Worm (Caenorhabditis elegans) whole organism, mixed stage, embryonic: ENCODE measurements around the gene snb-6.

Source experiments
- M03D4.4 ChIP-seq: sonication (generic microtip); optimal IDR thresholded peaks from 2 replicates; lab custom pipeline; 2017; ENCODE audit warnings: mild to moderate bottlenecking, missing genetic modification characterization, missing compliant biosample characterization
- bed-3 ChIP-seq: fragments of 200-800 bp; sonication (Bioruptor generic); optimal IDR thresholded peaks from 3 replicates; lab custom pipeline; 2018; ENCODE audit warnings: mild to moderate bottlenecking, missing genetic modification characterization, moderate library complexity, missing compliant biosample characterization
- ceh-39 ChIP-seq: fragments of 150-350 bp; optimal IDR thresholded peaks from 2 replicates; lab custom pipeline; 2014; ENCODE audit warnings: missing biosample characterization, missing genetic modification characterization
- ceh-83 ChIP-seq: fragments of 200-800 bp; sonication (Bioruptor generic); optimal IDR thresholded peaks from 2 replicates; lab custom pipeline; 2018; ENCODE audit warnings: mild to moderate bottlenecking, missing genetic modification characterization, missing compliant biosample characterization
- ces-1 ChIP-seq: fragments of 150-350 bp; optimal IDR thresholded peaks from 2 replicates; lab custom pipeline; 2014; ENCODE audit warnings: missing biosample characterization, missing genetic modification reagents, missing genetic modification characterization
- cnd-1 ChIP-seq: fragments of 200-800 bp; sonication (Bioruptor generic); optimal IDR thresholded peaks from 2 replicates; lab custom pipeline; 2018; ENCODE audit warnings: mild to moderate bottlenecking, missing genetic modification characterization, missing compliant biosample characterization
- drap-1 ChIP-seq: fragments of 200-800 bp; sonication (Bioruptor generic); optimal IDR thresholded peaks from 3 replicates; lab custom pipeline; 2018; ENCODE audit warnings: mild to moderate bottlenecking, missing genetic modification characterization, missing compliant biosample characterization
- elt-1 ChIP-seq: sonication (generic microtip); optimal IDR thresholded peaks from 2 replicates; lab custom pipeline; 2017; ENCODE audit warnings: missing genetic modification characterization, mild to moderate bottlenecking, missing compliant biosample characterization, antibody characterized with exemption, moderate library complexity, borderline replicate concordance; ENCODE audit not compliant: insufficient read depth
- elt-3 ChIP-seq: fragments of 150-350 bp; optimal IDR thresholded peaks from 2 replicates; lab custom pipeline; 2014; ENCODE audit warnings: missing biosample characterization, missing genetic modification characterization
- flh-1 ChIP-seq: fragments of 200-800 bp; sonication (Bioruptor generic); optimal IDR thresholded peaks from 2 replicates; lab custom pipeline; 2018; ENCODE audit warnings: mild to moderate bottlenecking, missing genetic modification characterization, moderate library complexity, missing compliant biosample characterization
- ham-2 ChIP-seq: fragments of 200-800 bp; sonication (Bioruptor generic); optimal IDR thresholded peaks from 2 replicates; lab custom pipeline; 2018; ENCODE audit warnings: mild to moderate bottlenecking, missing genetic modification characterization, missing compliant biosample characterization
- hlh-1 ChIP-seq: fragments of 150-350 bp; optimal IDR thresholded peaks from 2 replicates; lab custom pipeline; 2014; ENCODE audit warnings: missing biosample characterization, missing genetic modification reagents, missing genetic modification characterization
- lin-13 ChIP-seq: fragments of 150-350 bp; optimal IDR thresholded peaks from 2 replicates; lab custom pipeline; 2014; ENCODE audit warnings: missing biosample characterization, missing genetic modification characterization
- lin-32 ChIP-seq: fragments of 200-800 bp; sonication (Bioruptor generic); optimal IDR thresholded peaks from 2 replicates; lab custom pipeline; 2018; ENCODE audit warnings: mild to moderate bottlenecking, missing genetic modification characterization, missing compliant biosample characterization
- mep-1 ChIP-seq: fragments of 150-350 bp; optimal IDR thresholded peaks from 2 replicates; lab custom pipeline; 2017; ENCODE audit warnings: missing biosample characterization, missing genetic modification reagents, missing genetic modification characterization, inconsistent platforms
- mls-2 ChIP-seq: sonication (generic microtip); optimal IDR thresholded peaks from 2 replicates; lab custom pipeline; 2016; ENCODE audit warnings: mild to moderate bottlenecking, missing genetic modification characterization, moderate library complexity, missing compliant biosample characterization
- nhr-12 ChIP-seq: fragments of 150-350 bp; optimal IDR thresholded peaks from 2 replicates; lab custom pipeline; 2014; ENCODE audit warnings: missing biosample characterization, missing genetic modification characterization
- nhr-2 ChIP-seq: fragments of 150-350 bp; optimal IDR thresholded peaks from 2 replicates; lab custom pipeline; 2014; ENCODE audit warnings: missing biosample characterization, missing genetic modification characterization
- nhr-237 ChIP-seq: fragments of 150-350 bp; optimal IDR thresholded peaks from 2 replicates; lab custom pipeline; 2014; ENCODE audit warnings: missing biosample characterization, missing genetic modification characterization
- nhr-76 ChIP-seq: sonication (generic microtip); optimal IDR thresholded peaks from 2 replicates; lab custom pipeline; 2017; ENCODE audit warnings: missing biosample characterization, missing genetic modification characterization
- pha-4 ChIP-seq: fragments of 150-350 bp; optimal IDR thresholded peaks from 2 replicates; lab custom pipeline; 2018; ENCODE audit warnings: missing biosample characterization, missing genetic modification reagents, missing genetic modification characterization
- snpc-4 ChIP-seq: fragments of 150-350 bp; optimal IDR thresholded peaks from 2 replicates; lab custom pipeline; 2014; ENCODE audit warnings: missing biosample characterization, missing genetic modification characterization
- sptf-1 ChIP-seq: sonication (generic microtip); optimal IDR thresholded peaks from 2 replicates; lab custom pipeline; 2017; ENCODE audit warnings: mild to moderate bottlenecking, missing genetic modification characterization, moderate library complexity, missing compliant biosample characterization
- tbx-8 ChIP-seq: fragments of 200-800 bp; sonication (Bioruptor generic); optimal IDR thresholded peaks from 2 replicates; lab custom pipeline; 2018; ENCODE audit warnings: mild to moderate bottlenecking, missing genetic modification characterization, moderate library complexity, missing compliant biosample characterization
- unc-120 ChIP-seq: sonication (generic microtip); optimal IDR thresholded peaks from 2 replicates; lab custom pipeline; 2017; ENCODE audit warnings: missing genetic modification characterization, missing compliant biosample characterization; ENCODE audit not compliant: poor library complexity, severe bottlenecking
- unc-62 ChIP-seq: fragments of 150-350 bp; optimal IDR thresholded peaks from 2 replicates; lab custom pipeline; 2014; ENCODE audit warnings: missing biosample characterization, missing genetic modification reagents, missing genetic modification characterization
- zip-8 ChIP-seq: fragments of 150-350 bp; optimal IDR thresholded peaks from 2 replicates; lab custom pipeline; 2014; ENCODE audit warnings: missing biosample characterization, missing genetic modification characterization
- ztf-11 ChIP-seq: fragments of 150-350 bp; optimal IDR thresholded peaks from 2 replicates; lab custom pipeline; 2014; ENCODE audit warnings: missing biosample characterization, missing genetic modification characterization

Gene snb-6

ce11 chrII:8848984-8849383 is 10.5 kb downstream of the snb-6 start:
- no peak for TF ChIP-seq elt-3
- no peak for TF ChIP-seq unc-120 (tag; lab: Kevin White, UChicago)
- no peak for TF ChIP-seq hlh-1 (tag; lab: Kevin White, UChicago)
- no peak for TF ChIP-seq ztf-11
- TF ChIP-seq drap-1 (GFP tag; lab: Kevin White, UChicago): no peak
- no peak for TF ChIP-seq ces-1
- no peak for TF ChIP-seq sptf-1
- TF ChIP-seq mls-2 (tag; lab: Kevin White, UChicago): no peak
- TF ChIP-seq tbx-8 (GFP tag; lab: Kevin White, UChicago): no peak
- no peak for TF ChIP-seq nhr-237 (tag; lab: Kevin White, UChicago)

- TF ChIP-seq mls-2 (tag; lab: Kevin White, UChicago): no peak
- TF ChIP-seq bed-3: no peak
- no peak for TF ChIP-seq snpc-4 (tag; lab: Kevin White, UChicago)
- TF ChIP-seq hlh-1 (tag; lab: Kevin White, UChicago): no peak
- TF ChIP-seq elt-1 (tag; lab: Kevin White, UChicago): no peak
- no peak for TF ChIP-seq drap-1 (GFP tag; lab: Kevin White, UChicago)
- TF ChIP-seq unc-120 (tag; lab: Kevin White, UChicago): no peak
- TF ChIP-seq nhr-12 (tag; lab: Kevin White, UChicago): no peak
- TF ChIP-seq nhr-2 (tag; lab: Kevin White, UChicago): no peak
- no peak for TF ChIP-seq flh-1 (GFP tag; lab: Kevin White, UChicago)
- no peak for TF ChIP-seq ceh-83 (GFP tag; lab: Kevin White, UChicago)
- TF ChIP-seq unc-62: no peak
- no peak for TF ChIP-seq M03D4.4 (tag; lab: Kevin White, UChicago)
- no peak for TF ChIP-seq ceh-39 (tag; lab: Kevin White, UChicago)
- TF ChIP-seq nhr-76: no peak
Observed at ce11 chrII:8845932-8846331, 13.6 kb downstream of the snb-6 start.

DNA sequence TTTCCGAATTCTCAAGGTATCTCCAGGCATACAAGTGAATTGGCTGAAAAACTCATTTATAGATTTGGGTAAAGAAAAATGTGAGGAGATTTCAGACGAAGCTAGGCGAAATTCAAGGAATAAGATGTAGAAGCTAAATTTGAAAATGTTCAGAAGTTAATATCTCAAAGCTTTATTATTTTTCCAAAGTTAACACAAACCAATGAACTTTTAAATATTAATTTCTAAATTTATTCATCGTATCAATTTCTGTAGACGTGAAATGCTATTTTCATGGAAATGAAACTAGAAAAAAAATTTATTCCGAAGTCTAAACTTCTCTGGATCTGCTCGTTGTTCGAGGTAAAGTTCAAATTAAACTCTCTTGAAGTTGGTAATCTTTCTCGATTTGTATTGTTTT is 14.2 kb downstream of the snb-6 start, which contains the start of gene agxt-1:
Gene agxt-1, plus strand, starts transcription at position 301 of the 400 bp plus-strand sequence.
- no peak for TF ChIP-seq cnd-1 (tag; lab: Kevin White, UChicago)

- TF ChIP-seq hlh-1 (tag; lab: Kevin White, UChicago): peak; percentile 90
- no peak for TF ChIP-seq nhr-237 (tag; lab: Kevin White, UChicago)
- peak; percentile 48 for TF ChIP-seq unc-62
- TF ChIP-seq pha-4 (tag; lab: Kevin White, UChicago): no peak
- TF ChIP-seq unc-120 (tag; lab: Kevin White, UChicago): peak; percentile 83
Observed at ce11 chrII:8844465-8845126, 14.9 kb downstream of the snb-6 start, which contains the start of gene F46C5.6. Gene F46C5.6, minus strand, starts transcription at chrII:8844515.

DNA sequence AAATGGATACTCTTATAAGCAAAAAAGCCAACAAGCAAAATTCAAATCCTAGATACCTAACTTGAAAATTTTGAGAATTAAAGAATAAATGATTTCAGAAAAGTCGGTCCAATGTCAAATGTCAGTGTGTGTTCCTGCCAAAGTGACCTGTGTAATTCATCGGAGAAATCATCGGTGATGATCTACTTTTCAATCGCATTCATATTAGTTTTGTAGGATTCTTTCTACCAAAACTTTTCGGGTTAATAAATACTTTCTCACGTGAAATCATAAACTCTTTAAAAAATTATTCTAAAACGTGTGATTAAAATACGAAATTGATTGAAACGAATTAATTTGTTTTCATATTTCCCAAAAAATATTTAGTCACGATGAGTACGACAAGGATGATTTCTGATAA is 20.5 kb downstream of the snb-6 start, which contains the start of gene F46C5.7:
Gene F46C5.7, plus strand, starts transcription at position 301 of the 400 bp plus-strand sequence.
- TF ChIP-seq hlh-1 (tag; lab: Kevin White, UChicago) (no peak), ceh-83 (GFP tag; lab: Kevin White, UChicago) (no peak), snpc-4 (tag; lab: Kevin White, UChicago) (no peak), mep-1 (tag; lab: Kevin White, UChicago) (no peak), nhr-76 (no peak)

DNA sequence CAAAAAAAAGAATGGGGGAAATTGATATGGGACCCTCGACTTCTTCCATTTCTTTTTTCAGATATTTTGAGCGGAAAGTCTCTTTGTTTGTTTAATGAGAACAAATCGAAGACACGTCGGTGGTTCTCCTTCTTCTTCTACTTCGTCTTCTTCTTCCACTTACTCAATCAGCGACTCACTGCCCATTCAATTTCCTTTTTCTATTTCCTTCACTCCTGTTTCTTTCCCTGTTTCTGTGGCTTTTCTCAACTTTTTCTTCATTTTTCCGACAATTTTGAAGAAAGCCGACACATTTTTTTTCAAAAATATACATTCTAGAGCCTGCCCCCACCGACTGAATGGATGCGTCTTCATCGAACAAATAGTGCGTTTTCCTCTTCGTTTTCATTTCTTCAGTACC is 23.6 kb downstream of the snb-6 start, which contains the start of gene F46C5.4:
Gene F46C5.4, plus strand, starts transcription at position 222 of the 400 bp plus-strand sequence.
- TF ChIP-seq ces-1 (peak; percentile 71), lin-32 (GFP tag; lab: Kevin White, UChicago) (no peak)

DNA sequence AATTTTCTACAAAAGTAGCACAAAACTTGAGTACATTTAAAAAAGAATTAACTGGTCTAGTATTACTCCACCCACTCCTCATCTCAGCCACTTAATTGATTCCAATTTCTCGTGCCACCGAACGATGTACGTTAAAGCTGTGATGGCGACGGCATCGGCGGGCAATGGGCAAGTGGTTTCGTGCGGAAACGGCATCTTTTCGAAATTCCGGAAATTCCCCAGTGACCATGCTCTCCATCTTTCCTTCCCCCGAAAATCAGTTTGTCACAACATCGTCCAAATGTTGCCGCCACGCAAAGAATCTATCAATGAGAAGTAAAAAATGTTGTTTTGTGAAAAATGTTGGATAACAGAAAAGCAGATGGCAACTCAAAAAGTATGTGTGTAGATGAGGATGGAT is 26.6 kb downstream of the snb-6 start:
- TF ChIP-seq mls-2 (tag; lab: Kevin White, UChicago) (no peak), nhr-12 (tag; lab: Kevin White, UChicago) (no peak), pha-4 (tag; lab: Kevin White, UChicago) (no peak), lin-13 (tag; lab: Kevin White, UChicago) (no peak), unc-62 (no peak), ham-2 (GFP tag; lab: Kevin White, UChicago) (no peak), nhr-237 (tag; lab: Kevin White, UChicago) (no peak), snpc-4 (tag; lab: Kevin White, UChicago) (no peak), zip-8 (tag; lab: Kevin White, UChicago) (no peak)
